Fruit fly (Drosophila melanogaster) whole organism, wandering third instar larva: ENCODE results near the gene vex.

Experiments
- Hr78 ChIP-seq: fragments of >200 bp; optimal IDR thresholded peaks from 2 replicates; lab custom pipeline; 2017; ENCODE audit warnings: missing biosample characterization, missing genetic modification characterization
- Jra ChIP-seq: sonication (Bioruptor generic); optimal IDR thresholded peaks from 2 replicates; lab custom pipeline; 2016; ENCODE audit warnings: missing biosample characterization, missing genetic modification characterization
- Rel ChIP-seq, 2 experiments: fragments of 200-800 bp; sonication (Bioruptor generic) in 1 of 2; optimal IDR thresholded peaks; 2 replicates in 1 of 2; 3 replicates in 1 of 2; lab custom pipeline; 2016 to 2019; ENCODE audit warnings: mild to moderate bottlenecking in 2 of 2, missing biosample characterization in 2 of 2, missing genetic modification characterization in 2 of 2, moderate library complexity in 1 of 2
- br ChIP-seq: fragments of 200-800 bp; sonication (Bioruptor generic); optimal IDR thresholded peaks from 2 replicates; lab custom pipeline; 2016; ENCODE audit warnings: missing biosample characterization, missing genetic modification characterization
- psq ChIP-seq: fragments of 200-800 bp; sonication (Bioruptor generic); optimal IDR thresholded peaks from 3 replicates; lab custom pipeline; 2017; ENCODE audit warnings: missing biosample characterization, mild to moderate bottlenecking, missing genetic modification characterization, moderate library complexity
- rgr ChIP-seq: fragments of 200-800 bp; sonication (Bioruptor generic); optimal IDR thresholded peaks from 3 replicates; lab custom pipeline; 2016; ENCODE audit warnings: missing biosample characterization, mild to moderate bottlenecking, missing genetic modification characterization
- usp ChIP-seq: fragments of >200 bp; optimal IDR thresholded peaks from 2 replicates; lab custom pipeline; 2017; ENCODE audit warnings: missing biosample characterization, missing genetic modification characterization

- TF ChIP-seq usp (GFP tag; lab: Kevin White, UChicago) (no peak), br (no peak), psq (GFP tag; lab: Kevin White, UChicago) (no peak), Jra (GFP tag; lab: Kevin White, UChicago) (no peak), rgr (GFP tag; lab: Kevin White, UChicago) (no peak), Hr78 (no peak), Rel (GFP tag; optimal IDR thresholded peaks at IDR 0.05; lab: Kevin White, UChicago) (no peak), Rel (tag; optimal IDR thresholded peaks at IDR 0.05; lab: Kevin White, UChicago) (no peak)
These were observed 118.0 kb downstream of the vex start for dm6 chrX:10921665-10922064.
